Worm (Caenorhabditis elegans) whole organism, L3 larva: ENCODE measurements around the gene F56A8.8.

Experiments used
- R02D3.7 ChIP-seq: fragments of 150-350 bp; optimal IDR thresholded peaks from 2 replicates; lab custom pipeline; 2014; ENCODE audit warnings: missing biosample characterization, missing genetic modification characterization
- ZK546.5 ChIP-seq: sonication (generic microtip); optimal IDR thresholded peaks from 2 replicates; lab custom pipeline; 2017; ENCODE audit warnings: missing biosample characterization, missing genetic modification characterization
- aly-2 ChIP-seq: fragments of 150-350 bp; optimal IDR thresholded peaks from 2 replicates; lab custom pipeline; 2014; ENCODE audit warnings: missing biosample characterization, missing genetic modification characterization
- ama-1 ChIP-seq: fragments of 150-350 bp; optimal IDR thresholded peaks from 2 replicates; lab custom pipeline; 2018
- ceh-16 ChIP-seq: sonication (generic microtip); optimal IDR thresholded peaks from 2 replicates; lab custom pipeline; 2017; ENCODE audit warnings: missing biosample characterization, missing genetic modification characterization
- ceh-28 ChIP-seq: fragments of 150-350 bp; optimal IDR thresholded peaks from 2 replicates; lab custom pipeline; 2014; ENCODE audit warnings: missing biosample characterization, missing genetic modification reagents, missing genetic modification characterization
- ceh-82 ChIP-seq: fragments of 150-350 bp; optimal IDR thresholded peaks from 2 replicates; lab custom pipeline; 2014; ENCODE audit warnings: missing biosample characterization, missing genetic modification characterization
- ceh-9 ChIP-seq: sonication (generic microtip); optimal IDR thresholded peaks from 2 replicates; lab custom pipeline; 2018; ENCODE audit warnings: missing biosample characterization, missing genetic modification characterization
- daf-12 ChIP-seq: fragments of 150-350 bp; optimal IDR thresholded peaks from 2 replicates; lab custom pipeline; 2014; ENCODE audit warnings: missing biosample characterization, missing genetic modification reagents, missing genetic modification characterization
- egl-27 ChIP-seq: sonication (generic microtip); optimal IDR thresholded peaks from 4 replicates; lab custom pipeline; 2017; ENCODE audit warnings: missing biosample characterization, missing genetic modification reagents, missing genetic modification characterization
- egl-5 ChIP-seq: fragments of 150-350 bp; optimal IDR thresholded peaks from 2 replicates; lab custom pipeline; 2017; ENCODE audit warnings: missing biosample characterization, missing genetic modification reagents, missing genetic modification characterization, inconsistent platforms
- elt-1 ChIP-seq: fragments of 150-350 bp; optimal IDR thresholded peaks from 2 replicates; lab custom pipeline; 2014; ENCODE audit warnings: missing biosample characterization, missing genetic modification characterization
- elt-2 ChIP-seq: sonication (generic microtip); optimal IDR thresholded peaks from 2 replicates; lab custom pipeline; 2016; ENCODE audit warnings: missing genetic modification reagents, mild to moderate bottlenecking, missing genetic modification characterization, missing compliant biosample characterization
- elt-3 ChIP-seq, 3 experiments: fragments of 150-350 bp in 1 of 3; sonication (generic microtip) in 2 of 3; optimal IDR thresholded peaks; 2 replicates in 2 of 3; 4 replicates in 1 of 3; lab custom pipeline; 2014 to 2017; ENCODE audit warnings: missing biosample characterization in 3 of 3, missing genetic modification characterization in 3 of 3
- eor-1 ChIP-seq, 2 experiments: fragments of 150-350 bp; optimal IDR thresholded peaks; 2 replicates each; lab custom pipeline; 2014 to 2018; ENCODE audit warnings: missing biosample characterization in 2 of 2, missing genetic modification characterization in 2 of 2
- fkh-10 ChIP-seq: sonication (generic microtip); optimal IDR thresholded peaks from 2 replicates; lab custom pipeline; 2017; ENCODE audit warnings: missing biosample characterization, missing genetic modification reagents, missing genetic modification characterization
- fkh-2 ChIP-seq: fragments of 150-350 bp; optimal IDR thresholded peaks from 2 replicates; lab custom pipeline; 2014; ENCODE audit warnings: missing biosample characterization, missing genetic modification reagents, missing genetic modification characterization
- fos-1 ChIP-seq: fragments of 150-350 bp; optimal IDR thresholded peaks from 2 replicates; lab custom pipeline; 2014; ENCODE audit warnings: missing biosample characterization, missing genetic modification characterization
- hmg-11 ChIP-seq: sonication (generic microtip); optimal IDR thresholded peaks from 2 replicates; lab custom pipeline; 2016; ENCODE audit warnings: missing genetic modification characterization, missing compliant biosample characterization
- jun-1 ChIP-seq: fragments of 150-350 bp; optimal IDR thresholded peaks from 2 replicates; lab custom pipeline; 2014; ENCODE audit warnings: missing biosample characterization, missing genetic modification reagents, missing genetic modification characterization
- lin-15B ChIP-seq: fragments of 150-350 bp; optimal IDR thresholded peaks from 2 replicates; lab custom pipeline; 2014; ENCODE audit warnings: missing biosample characterization, missing genetic modification characterization
- lin-39 ChIP-seq: fragments of 150-350 bp; optimal IDR thresholded peaks from 2 replicates; lab custom pipeline; 2018; ENCODE audit warnings: missing biosample characterization, missing genetic modification reagents, missing genetic modification characterization
- lsy-12 ChIP-seq: sonication (generic microtip); optimal IDR thresholded peaks from 2 replicates; lab custom pipeline; 2016; ENCODE audit warnings: mild to moderate bottlenecking, missing genetic modification characterization, missing compliant biosample characterization
- mdl-1 ChIP-seq: fragments of 150-350 bp; optimal IDR thresholded peaks from 2 replicates; lab custom pipeline; 2014; ENCODE audit warnings: missing biosample characterization, missing genetic modification characterization
- mml-1 ChIP-seq: fragments of 150-350 bp; sonication (generic microtip); optimal IDR thresholded peaks from 3 replicates; lab custom pipeline; 2014; ENCODE audit warnings: missing biosample characterization, missing genetic modification characterization
- nfya-1 ChIP-seq: sonication (generic microtip); optimal IDR thresholded peaks from 2 replicates; lab custom pipeline; 2017; ENCODE audit warnings: missing genetic modification characterization, mild to moderate bottlenecking, missing compliant biosample characterization, antibody characterized with exemption, moderate library complexity; ENCODE audit not compliant: insufficient read depth
- nhr-11 ChIP-seq: fragments of 150-350 bp; optimal IDR thresholded peaks from 2 replicates; lab custom pipeline; 2014; ENCODE audit warnings: missing biosample characterization, missing genetic modification characterization
- nhr-12 ChIP-seq: fragments of 150-350 bp; optimal IDR thresholded peaks from 2 replicates; lab custom pipeline; 2014; ENCODE audit warnings: missing biosample characterization, missing genetic modification characterization
- nhr-23 ChIP-seq: fragments of 150-350 bp; optimal IDR thresholded peaks from 2 replicates; lab custom pipeline; 2014; ENCODE audit warnings: missing biosample characterization, missing genetic modification reagents, missing genetic modification characterization
- nhr-237 ChIP-seq: fragments of 150-350 bp; optimal IDR thresholded peaks from 2 replicates; lab custom pipeline; 2014; ENCODE audit warnings: missing biosample characterization, missing genetic modification characterization
- nhr-25 ChIP-seq: sonication (generic microtip); optimal IDR thresholded peaks from 2 replicates; lab custom pipeline; 2017; ENCODE audit warnings: missing biosample characterization, missing genetic modification characterization
- nhr-28 ChIP-seq: fragments of 150-350 bp; optimal IDR thresholded peaks from 2 replicates; lab custom pipeline; 2014; ENCODE audit warnings: missing biosample characterization, missing genetic modification characterization
- nhr-43 ChIP-seq: sonication (generic microtip); optimal IDR thresholded peaks from 2 replicates; lab custom pipeline; 2016; ENCODE audit warnings: mild to moderate bottlenecking, missing genetic modification characterization, missing compliant biosample characterization; ENCODE audit not compliant: poor library complexity, severe bottlenecking
- nhr-67 ChIP-seq: fragments of 150-350 bp; optimal IDR thresholded peaks from 2 replicates; lab custom pipeline; 2014; ENCODE audit warnings: missing biosample characterization, missing genetic modification characterization
- nhr-76 ChIP-seq: fragments of 150-350 bp; sonication (generic microtip); optimal IDR thresholded peaks from 5 replicates; lab custom pipeline; 2014; ENCODE audit warnings: missing biosample characterization, missing genetic modification characterization
- nhr-77 ChIP-seq: fragments of 150-350 bp; optimal IDR thresholded peaks from 2 replicates; lab custom pipeline; 2014; ENCODE audit warnings: missing biosample characterization, missing genetic modification characterization
- pha-4 ChIP-seq: fragments of 150-350 bp; optimal IDR thresholded peaks from 2 replicates; lab custom pipeline; 2014; ENCODE audit warnings: missing biosample characterization, missing genetic modification reagents, missing genetic modification characterization
- pqm-1 ChIP-seq: fragments of 150-350 bp; optimal IDR thresholded peaks from 2 replicates; lab custom pipeline; 2017; ENCODE audit warnings: missing biosample characterization, missing genetic modification characterization, inconsistent platforms
- sea-2 ChIP-seq: fragments of 150-350 bp; sonication (generic microtip); optimal IDR thresholded peaks from 4 replicates; lab custom pipeline; 2014; ENCODE audit warnings: missing biosample characterization, missing genetic modification reagents, missing genetic modification characterization
- skn-1 ChIP-seq: fragments of 150-350 bp; optimal IDR thresholded peaks from 2 replicates; lab custom pipeline; 2014; ENCODE audit warnings: missing biosample characterization, missing genetic modification characterization
- snpc-4 ChIP-seq: fragments of 150-350 bp; optimal IDR thresholded peaks from 2 replicates; lab custom pipeline; 2014; ENCODE audit warnings: missing biosample characterization, missing genetic modification characterization
- tbx-2 ChIP-seq: sonication (generic microtip); optimal IDR thresholded peaks from 2 replicates; lab custom pipeline; 2016; ENCODE audit warnings: mild to moderate bottlenecking, missing genetic modification characterization, missing compliant biosample characterization
- unc-39 ChIP-seq: sonication (generic microtip); optimal IDR thresholded peaks from 4 replicates; lab custom pipeline; 2017; ENCODE audit warnings: missing biosample characterization, missing genetic modification characterization
- unc-62 ChIP-seq: fragments of 150-350 bp; sonication (generic microtip); optimal IDR thresholded peaks from 4 replicates; lab custom pipeline; 2014; ENCODE audit warnings: missing biosample characterization, missing genetic modification reagents, missing genetic modification characterization
- zag-1 ChIP-seq: fragments of 150-350 bp; optimal IDR thresholded peaks from 2 replicates; lab custom pipeline; 2014; ENCODE audit warnings: missing biosample characterization, missing genetic modification characterization
- ztf-11 ChIP-seq: fragments of 150-350 bp; optimal IDR thresholded peaks from 2 replicates; lab custom pipeline; 2014; ENCODE audit warnings: missing biosample characterization, missing genetic modification characterization
- ztf-4 ChIP-seq: fragments of 150-350 bp; optimal IDR thresholded peaks from 2 replicates; lab custom pipeline; 2014; ENCODE audit warnings: missing biosample characterization, missing genetic modification characterization

The F56A8.8 gene

ce11 chrIII:13267046-13267445, 18.5 kb upstream of the F56A8.8 start:
- TF ChIP-seq lin-39, result no peak
- no peak for TF ChIP-seq nhr-76 (tag; lab: Kevin White, UChicago)
- TF ChIP-seq egl-27 (tag; lab: Kevin White, UChicago), result no peak
- TF ChIP-seq unc-62 (GFP tag; lab: Kevin White, UChicago), result no peak
- TF ChIP-seq lin-15B (tag; lab: Kevin White, UChicago), result no peak
- TF ChIP-seq nhr-11, result no peak
- no peak for TF ChIP-seq nhr-77 (tag; lab: Kevin White, UChicago)
- no peak for TF ChIP-seq sea-2
- TF ChIP-seq egl-5 (tag; lab: Kevin White, UChicago), result no peak
- TF ChIP-seq ztf-11 (tag; lab: Kevin White, UChicago), result no peak
- no peak for TF ChIP-seq mml-1

- TF ChIP-seq ztf-11 (tag; lab: Kevin White, UChicago) (no peak), ceh-82 (tag; lab: Kevin White, UChicago) (peak; percentile 39), unc-62 (GFP tag; lab: Kevin White, UChicago) (no peak), unc-39 (tag; lab: Kevin White, UChicago) (no peak), lin-15B (tag; lab: Kevin White, UChicago) (peak; percentile 65), nhr-25 (peak; percentile 36), eor-1 (tag; optimal IDR thresholded peaks at IDR 0.05; lab: Kevin White, UChicago) (no peak), nhr-237 (tag; lab: Kevin White, UChicago) (no peak), ama-1 (lab: Kevin White, UChicago) (no peak), lsy-12 (tag; lab: Kevin White, UChicago) (peak; percentile 50), jun-1 (tag; lab: Kevin White, UChicago) (peak; percentile 2), elt-3 (tag; optimal IDR thresholded peaks at IDR 0.05; lab: Kevin White, UChicago) (no peak), nhr-23 (tag; lab: Kevin White, UChicago) (peak; percentile 62), egl-5 (tag; lab: Kevin White, UChicago) (no peak), pha-4 (tag; lab: Kevin White, UChicago) (peak; percentile 68), ztf-4 (tag; lab: Kevin White, UChicago) (no peak), skn-1 (tag; lab: Kevin White, UChicago) (no peak), fkh-10 (no peak), nhr-43 (tag; lab: Kevin White, UChicago) (peak; percentile 79), zag-1 (no peak), fos-1 (no peak), aly-2 (tag; lab: Kevin White, UChicago) (no peak), hmg-11 (tag; lab: Kevin White, UChicago) (peak; percentile 96), lin-39 (no peak), nhr-12 (no peak), snpc-4 (tag; lab: Kevin White, UChicago) (peak; percentile 17), ZK546.5 (tag; lab: Kevin White, UChicago) (no peak), mdl-1 (tag; lab: Kevin White, UChicago) (no peak), nhr-76 (tag; lab: Kevin White, UChicago) (no peak), nhr-77 (tag; lab: Kevin White, UChicago) (no peak), sea-2 (no peak), ceh-9 (no peak), elt-1 (tag; lab: Kevin White, UChicago) (no peak), nhr-28 (tag; lab: Kevin White, UChicago) (no peak), fkh-2 (tag; lab: Kevin White, UChicago) (no peak), egl-27 (tag; lab: Kevin White, UChicago) (no peak), nhr-11 (no peak), mml-1 (no peak), R02D3.7 (tag; lab: Kevin White, UChicago) (peak; percentile 63), daf-12 (tag; lab: Kevin White, UChicago) (no peak), ceh-16 (no peak), nfya-1 (tag; lab: Kevin White, UChicago) (peak; percentile 75), pqm-1 (tag; lab: Kevin White, UChicago) (no peak), tbx-2 (tag; lab: Kevin White, UChicago) (peak; percentile 66), elt-2 (peak; percentile 43), ceh-28 (tag; lab: Kevin White, UChicago) (peak; percentile 78), nhr-67 (tag; lab: Kevin White, UChicago) (no peak)
- TF ChIP-seq, all 47 proteins: peak for 15
Measured at ce11 chrIII:13268856-13269255, 16.7 kb upstream of the F56A8.8 start, which contains the start of gene cpf-2. TSS of gene cpf-2 (minus strand) at chrIII:13268883.
